Worm (Caenorhabditis elegans): ENCODE results near the gene C06B8.7.

DNA sequence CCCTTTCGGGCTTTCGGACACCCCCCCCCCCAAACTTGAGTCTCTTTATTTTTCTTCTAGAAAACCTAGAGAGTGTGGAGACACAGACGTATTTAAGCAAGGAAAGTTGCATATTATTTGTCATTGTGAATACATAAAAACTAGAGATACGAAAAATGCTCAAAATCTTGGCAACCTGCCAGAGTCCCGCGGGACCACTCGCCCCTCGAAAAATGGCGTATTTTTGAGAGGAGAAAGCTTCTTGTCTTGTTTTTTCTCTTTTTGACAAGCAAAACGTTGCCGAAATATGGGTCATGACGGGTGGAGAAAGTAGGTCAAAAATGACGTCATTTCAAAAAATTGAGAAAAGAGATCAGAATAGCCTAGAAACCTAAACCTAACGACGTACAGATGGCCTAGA, 21.9 kb downstream of the C06B8.7 start:
- TF ChIP-seq him-1 (tag; optimal IDR thresholded peaks at IDR 0.05) (no peak), dao-5 (tag; optimal IDR thresholded peaks at IDR 0.05) (no peak)

Measured in whole organism, L4/young adult.